Fruit fly (Drosophila melanogaster) whole organism, embryonic: ENCODE results near the gene vas.
A peak's percentile ranks its signal among the peaks of the same experiment; 100 is the strongest.

Source experiments
- Bgb ChIP-seq: fragments of 200-800 bp; sonication (Bioruptor generic); IDR thresholded peaks from 2 replicates; pipeline ENCODE4 v1.3.6; 2022; ENCODE audit warnings: missing biosample characterization, missing genetic modification characterization; ENCODE audit not compliant: partially characterized antibody
- BtbVII ChIP-seq: fragments of 200-800 bp; sonication (Bioruptor generic); optimal IDR thresholded peaks from 3 replicates; lab custom pipeline; 2017; ENCODE audit warnings: missing biosample characterization, mild to moderate bottlenecking, missing genetic modification characterization
- C15 ChIP-seq: fragments of 200-800 bp; sonication (Bioruptor generic); IDR thresholded peaks from 3 replicates; pipeline ENCODE4 v1.3.6; 2022; ENCODE audit warnings: missing biosample characterization, missing genetic modification characterization
- CG11247 ChIP-seq: fragments of 200-800 bp; sonication (Bioruptor generic); IDR thresholded peaks from 2 replicates; pipeline ENCODE4 v1.3.6; 2022; ENCODE audit warnings: missing biosample characterization, missing genetic modification characterization
- CG11456 ChIP-seq: fragments of 200-800 bp; sonication (Bioruptor generic); IDR thresholded peaks from 3 replicates; pipeline ENCODE4 v1.3.6; 2022; ENCODE audit warnings: missing biosample characterization, missing genetic modification characterization
- CG11504 ChIP-seq: fragments of 200-800 bp; sonication (Bioruptor generic); optimal IDR thresholded peaks from 3 replicates; lab custom pipeline; 2019; ENCODE audit warnings: missing biosample characterization, mild to moderate bottlenecking, missing genetic modification characterization, moderate library complexity
- CG1233 ChIP-seq: fragments of 200-800 bp; sonication (Bioruptor generic); optimal IDR thresholded peaks from 4 replicates; lab custom pipeline; 2018; ENCODE audit warnings: missing biosample characterization, mild to moderate bottlenecking, missing genetic modification characterization
- CG13775 ChIP-seq: fragments of 200-800 bp; sonication (Bioruptor generic); optimal IDR thresholded peaks from 3 replicates; lab custom pipeline; 2017; ENCODE audit warnings: missing biosample characterization, mild to moderate bottlenecking, missing genetic modification characterization
- CG14710 ChIP-seq: fragments of 200-800 bp; sonication (Bioruptor generic); optimal IDR thresholded peaks from 3 replicates; lab custom pipeline; 2019; ENCODE audit warnings: missing biosample characterization, mild to moderate bottlenecking, missing genetic modification characterization, moderate library complexity
- CG14965 ChIP-seq: fragments of 200-800 bp; sonication (Bioruptor generic); optimal IDR thresholded peaks from 2 replicates; lab custom pipeline; 2016; ENCODE audit warnings: missing biosample characterization, missing genetic modification characterization, borderline replicate concordance
- CG15514 ChIP-seq: fragments of 200-800 bp; sonication (Bioruptor generic); optimal IDR thresholded peaks from 3 replicates; lab custom pipeline; 2017; ENCODE audit warnings: missing biosample characterization, missing genetic modification characterization, mild to moderate bottlenecking, moderate library complexity, missing genetic modification reagents
- CG16813 ChIP-seq: fragments of 200-800 bp; sonication (Bioruptor generic); IDR thresholded peaks from 3 replicates; pipeline ENCODE4 v1.3.6; 2022; ENCODE audit warnings: missing biosample characterization, missing genetic modification characterization; ENCODE audit not compliant: partially characterized antibody
- CG17912 ChIP-seq: fragments of 200-800 bp; sonication (Bioruptor generic); optimal IDR thresholded peaks from 2 replicates; lab custom pipeline; 2018; ENCODE audit warnings: missing biosample characterization, mild to moderate bottlenecking, missing genetic modification characterization
- CG18599 ChIP-seq: fragments of 200-800 bp; sonication (Bioruptor generic); optimal IDR thresholded peaks from 3 replicates; lab custom pipeline; 2017; ENCODE audit warnings: missing biosample characterization, missing genetic modification characterization, mild to moderate bottlenecking, moderate library complexity, missing genetic modification reagents
- CG2712 ChIP-seq: fragments of 200-800 bp; optimal IDR thresholded peaks from 3 replicates; lab custom pipeline; 2019; ENCODE audit warnings: missing biosample characterization, mild to moderate bottlenecking, missing genetic modification characterization, moderate library complexity
- CG31224 ChIP-seq: fragments of 200-800 bp; sonication (Bioruptor generic); IDR thresholded peaks from 2 replicates; pipeline ENCODE4 v1.3.6; 2022; ENCODE audit warnings: missing biosample characterization, missing genetic modification characterization
- CG3838 ChIP-seq: fragments of 200-800 bp; sonication (Bioruptor generic); optimal IDR thresholded peaks from 3 replicates; lab custom pipeline; 2016; ENCODE audit warnings: missing biosample characterization, missing genetic modification characterization
- CG4424 ChIP-seq: fragments of 200-800 bp; sonication (Bioruptor generic); optimal IDR thresholded peaks from 3 replicates; lab custom pipeline; 2016; ENCODE audit warnings: missing biosample characterization, missing genetic modification characterization
- CG6654 ChIP-seq: fragments of 200-800 bp; sonication (Bioruptor generic); optimal IDR thresholded peaks from 2 replicates; lab custom pipeline; 2017; ENCODE audit warnings: missing biosample characterization, mild to moderate bottlenecking, missing genetic modification characterization
- CG9437 ChIP-seq: fragments of 200-800 bp; sonication (Bioruptor generic); optimal IDR thresholded peaks from 2 replicates; lab custom pipeline; 2018; ENCODE audit warnings: missing biosample characterization, mild to moderate bottlenecking, missing genetic modification characterization
- CG9876 ChIP-seq: fragments of 200-800 bp; sonication (Bioruptor generic); optimal IDR thresholded peaks from 2 replicates; lab custom pipeline; 2016; ENCODE audit warnings: missing biosample characterization, missing genetic modification characterization
- CG9932 ChIP-seq: fragments of 200-800 bp; sonication (Bioruptor generic); IDR thresholded peaks from 2 replicates; pipeline ENCODE4 v1.3.6; 2022; ENCODE audit warnings: missing biosample characterization, missing genetic modification characterization
- CTCF ChIP-seq: fragments of 200-800 bp; sonication (Bioruptor generic); optimal IDR thresholded peaks from 2 replicates; lab custom pipeline; 2017; ENCODE audit warnings: missing biosample characterization, mild to moderate bottlenecking, missing genetic modification characterization, moderate library complexity
- Doc2 ChIP-seq: fragments of 200-800 bp; sonication (Bioruptor generic); IDR thresholded peaks from 2 replicates; pipeline ENCODE4 v1.3.6; 2022; ENCODE audit warnings: missing biosample characterization, missing genetic modification characterization
- Dp ChIP-seq: fragments of 200-800 bp; sonication (Bioruptor generic); optimal IDR thresholded peaks from 2 replicates; lab custom pipeline; 2018; ENCODE audit warnings: missing biosample characterization, mild to moderate bottlenecking, missing genetic modification characterization, moderate library complexity
- Dref ChIP-seq: fragments of 200-800 bp; sonication (Bioruptor generic); IDR thresholded peaks from 2 replicates; pipeline ENCODE4 v1.3.6; 2022; ENCODE audit warnings: missing biosample characterization, missing genetic modification characterization
- Ets65A ChIP-seq: fragments of 200-800 bp; sonication (Bioruptor generic); peaks from one replicate; lab custom pipeline; 2016; ENCODE audit warnings: missing biosample characterization, missing genetic modification characterization
- Max ChIP-seq: fragments of 200-800 bp; sonication (Bioruptor generic); optimal IDR thresholded peaks from 2 replicates; lab custom pipeline; 2016; ENCODE audit warnings: missing biosample characterization, mild to moderate bottlenecking, missing genetic modification characterization
- Med ChIP-seq: fragments of 200-800 bp; sonication (Bioruptor generic); peaks from one replicate; lab custom pipeline; 2016; ENCODE audit warnings: missing biosample characterization, missing genetic modification characterization, mild to moderate bottlenecking, inconsistent platforms, moderate library complexity
- Poxn ChIP-seq: fragments of 200-800 bp; sonication (Bioruptor generic); IDR thresholded peaks from 2 replicates; pipeline ENCODE4 v1.3.6; 2022; ENCODE audit warnings: missing biosample characterization, missing genetic modification characterization
- Ssrp ChIP-seq: fragments of 200-800 bp; sonication (Bioruptor generic); optimal IDR thresholded peaks from 2 replicates; lab custom pipeline; 2018; ENCODE audit warnings: missing biosample characterization, mild to moderate bottlenecking, missing genetic modification characterization, moderate library complexity
- Xrp1 ChIP-seq: fragments of 200-800 bp; sonication (Bioruptor generic); IDR thresholded peaks from 2 replicates; pipeline ENCODE4 v1.3.6; 2022; ENCODE audit warnings: missing biosample characterization, missing genetic modification characterization
- cas ChIP-seq: fragments of 200-800 bp; sonication (Bioruptor generic); IDR thresholded peaks from 2 replicates; pipeline ENCODE4 v1.3.6; 2022; ENCODE audit warnings: missing biosample characterization, missing genetic modification characterization
- crc ChIP-seq: fragments of 200-800 bp; sonication (Bioruptor generic); optimal IDR thresholded peaks from 2 replicates; lab custom pipeline; 2016; ENCODE audit warnings: missing biosample characterization, missing genetic modification characterization
- dimm ChIP-seq: fragments of 200-800 bp; sonication (Bioruptor generic); IDR thresholded peaks from 2 replicates; pipeline ENCODE4 v1.3.6; 2022; ENCODE audit warnings: missing biosample characterization, missing genetic modification characterization
- ems ChIP-seq: fragments of 200-800 bp; sonication (Bioruptor generic); optimal IDR thresholded peaks from 3 replicates; lab custom pipeline; 2016; ENCODE audit warnings: missing biosample characterization, missing genetic modification characterization
- fd96Cb ChIP-seq: fragments of 200-800 bp; sonication (Bioruptor generic); optimal IDR thresholded peaks from 2 replicates; lab custom pipeline; 2018; ENCODE audit warnings: missing biosample characterization, mild to moderate bottlenecking, missing genetic modification characterization, moderate library complexity
- gt ChIP-seq: fragments of 200-800 bp; sonication (Bioruptor generic); IDR thresholded peaks from 2 replicates; pipeline ENCODE4 v1.3.6; 2022; ENCODE audit warnings: missing biosample characterization, missing genetic modification characterization
- ind ChIP-seq: fragments of 200-800 bp; sonication (Bioruptor generic); optimal IDR thresholded peaks from 3 replicates; lab custom pipeline; 2016; ENCODE audit warnings: missing biosample characterization, missing genetic modification characterization
- klu ChIP-seq: fragments of 200-800 bp; sonication (Bioruptor generic); IDR thresholded peaks from 2 replicates; pipeline ENCODE4 v1.3.6; 2022; ENCODE audit warnings: missing biosample characterization, missing genetic modification characterization
- luna ChIP-seq: fragments of 200-800 bp; sonication (Bioruptor generic); optimal IDR thresholded peaks from 2 replicates; lab custom pipeline; 2016; ENCODE audit warnings: missing biosample characterization, missing genetic modification characterization
- mirr ChIP-seq: fragments of 200-800 bp; sonication (Bioruptor generic); optimal IDR thresholded peaks from 3 replicates; lab custom pipeline; 2018; ENCODE audit warnings: missing biosample characterization, mild to moderate bottlenecking, missing genetic modification characterization
- mld ChIP-seq: fragments of 200-800 bp; sonication (Bioruptor generic); IDR thresholded peaks from 3 replicates; pipeline ENCODE4 v1.3.6; 2022; ENCODE audit warnings: missing biosample characterization, missing genetic modification characterization; ENCODE audit not compliant: partially characterized antibody
- peb ChIP-seq: fragments of 200-800 bp; sonication (Bioruptor generic); IDR thresholded peaks from 2 replicates; pipeline ENCODE4 v1.3.6; 2022; ENCODE audit warnings: missing biosample characterization, missing genetic modification characterization
- pfk ChIP-seq: fragments of 200-800 bp; sonication (Bioruptor generic); optimal IDR thresholded peaks from 2 replicates; lab custom pipeline; 2018; ENCODE audit warnings: missing biosample characterization, mild to moderate bottlenecking, missing genetic modification characterization, moderate library complexity
- phol ChIP-seq: fragments of 200-800 bp; sonication (Bioruptor generic); optimal IDR thresholded peaks from 3 replicates; lab custom pipeline; 2018; ENCODE audit warnings: missing biosample characterization, mild to moderate bottlenecking, missing genetic modification characterization, moderate library complexity
- sna ChIP-seq: fragments of 200-800 bp; sonication (Bioruptor generic); IDR thresholded peaks from 2 replicates; pipeline ENCODE4 v1.3.6; 2022; ENCODE audit warnings: missing biosample characterization, missing genetic modification characterization; ENCODE audit not compliant: partially characterized antibody
- stwl ChIP-seq: fragments of 200-800 bp; sonication (Bioruptor generic); optimal IDR thresholded peaks from 3 replicates; lab custom pipeline; 2018; ENCODE audit warnings: missing biosample characterization, mild to moderate bottlenecking, missing genetic modification characterization, moderate library complexity
- sug ChIP-seq: fragments of 200-800 bp; optimal IDR thresholded peaks from 2 replicates; lab custom pipeline; 2019; ENCODE audit warnings: missing biosample characterization, mild to moderate bottlenecking, missing genetic modification characterization, moderate library complexity
- tgo ChIP-seq: fragments of 200-800 bp; sonication (Bioruptor generic); IDR thresholded peaks from 3 replicates; pipeline ENCODE4 v1.3.6; 2022; ENCODE audit warnings: missing biosample characterization, missing genetic modification characterization
- wek ChIP-seq: fragments of 200-800 bp; sonication (Bioruptor generic); optimal IDR thresholded peaks from 3 replicates; lab custom pipeline; 2018; ENCODE audit warnings: missing biosample characterization, mild to moderate bottlenecking, missing genetic modification characterization, moderate library complexity
- zf30C ChIP-seq: fragments of 200-800 bp; sonication (Bioruptor generic); optimal IDR thresholded peaks from 3 replicates; lab custom pipeline; 2018; ENCODE audit warnings: missing biosample characterization, mild to moderate bottlenecking, missing genetic modification characterization

Gene vas

DNA sequence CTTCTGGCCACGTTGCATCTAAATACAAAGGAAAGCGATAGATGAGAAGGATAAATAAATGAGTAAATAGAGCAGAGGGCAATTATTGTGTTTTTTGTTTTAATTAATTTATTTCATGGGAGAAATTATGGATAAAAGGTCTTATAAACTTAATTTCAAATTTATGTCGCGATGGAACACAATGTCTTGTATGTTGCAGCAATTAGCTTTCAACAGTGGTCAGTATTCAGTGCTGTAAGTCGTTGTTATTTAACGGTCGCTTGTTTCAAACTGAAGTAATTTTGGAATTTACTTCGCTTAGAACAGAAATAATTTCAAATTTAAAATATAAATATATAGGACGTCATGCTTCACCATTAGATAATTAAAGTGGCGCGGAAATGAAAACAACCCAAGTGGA is 56.5 kb downstream of the vas start (continued):
- no peak; the same call in 1 of the 2 replicates for TF ChIP-seq sna (GFP tag; lab: Robert Waterston, UW)
- no peak for TF ChIP-seq klu (GFP tag; lab: Robert Waterston, UW)
- no peak for TF ChIP-seq BtbVII (GFP tag; lab: Kevin White, UChicago)
- TF ChIP-seq CG9932 (GFP tag; lab: Robert Waterston, UW) = 0 out of 2 replicates have a peak, but pooled peaks have one; percentile 5
- no peak for TF ChIP-seq fd96Cb (tag; lab: Kevin White, UChicago)
- peak; percentile 11 for TF ChIP-seq CG15514 (GFP tag; lab: Kevin White, UChicago)
- TF ChIP-seq C15 (GFP tag; lab: Robert Waterston, UW) = no peak
- peak; percentile 47 for TF ChIP-seq CTCF (GFP tag; lab: Kevin White, UChicago)
- peak; percentile 98 for TF ChIP-seq stwl (tag; lab: Kevin White, UChicago)
- TF ChIP-seq CG18599 (GFP tag; lab: Kevin White, UChicago) = no peak
- TF ChIP-seq Med (GFP tag; lab: Kevin White, UChicago) = peak; percentile 88
- TF ChIP-seq CG2712 (tag; lab: Kevin White, UChicago) = peak; percentile 16
- no peak for TF ChIP-seq gt (GFP tag; lab: Robert Waterston, UW)
- TF ChIP-seq ems = no peak
- no peak for TF ChIP-seq CG17912 (GFP tag; lab: Kevin White, UChicago)
- TF ChIP-seq sug (tag; lab: Kevin White, UChicago) = no peak
- TF ChIP-seq dimm (GFP tag; lab: Robert Waterston, UW) = no peak
- TF ChIP-seq zf30C (GFP tag; lab: Kevin White, UChicago) = no peak
- no peak for TF ChIP-seq CG9876 (GFP tag; lab: Kevin White, UChicago)
- no peak for TF ChIP-seq CG11456 (GFP tag; lab: Robert Waterston, UW)
- TF ChIP-seq tgo (GFP tag; lab: Robert Waterston, UW) = no peak
- TF ChIP-seq CG31224 (GFP tag; lab: Robert Waterston, UW) = no peak
- no peak for TF ChIP-seq cas (GFP tag; lab: Robert Waterston, UW)
- TF ChIP-seq ind (GFP tag; lab: Kevin White, UChicago) = no peak
- no peak for TF ChIP-seq CG14965 (GFP tag; lab: Kevin White, UChicago)
- no peak for TF ChIP-seq CG6654 (GFP tag; lab: Kevin White, UChicago)
- peak; percentile 11 for TF ChIP-seq phol (tag; lab: Kevin White, UChicago)
- no peak for TF ChIP-seq CG11504 (tag; lab: Kevin White, UChicago)
- TF ChIP-seq peb (GFP tag; lab: Robert Waterston, UW) = no peak
- no peak for TF ChIP-seq pfk
- no peak for TF ChIP-seq mld (GFP tag; lab: Robert Waterston, UW)
- no peak for TF ChIP-seq CG9437 (GFP tag; lab: Kevin White, UChicago)
- no peak for TF ChIP-seq CG16813 (GFP tag; lab: Robert Waterston, UW)
- peak; percentile 82 for TF ChIP-seq Ets65A
- TF ChIP-seq mirr (GFP tag; lab: Kevin White, UChicago) = no peak
- peak; percentile 36; the same call in 1 of the 2 replicates for TF ChIP-seq Bgb (GFP tag; lab: Robert Waterston, UW)
- TF ChIP-seq Max (GFP tag; lab: Kevin White, UChicago) = peak; percentile 3
- TF ChIP-seq CG14710 (tag; lab: Kevin White, UChicago) = peak; percentile 14
- TF ChIP-seq crc (GFP tag; lab: Kevin White, UChicago) = no peak
- no peak for TF ChIP-seq Poxn (GFP tag; lab: Robert Waterston, UW)
- no peak for TF ChIP-seq CG1233
- TF ChIP-seq wek (GFP tag; lab: Kevin White, UChicago) = no peak
- TF ChIP-seq Dref (GFP tag; lab: Robert Waterston, UW) = 0 out of 2 replicates have a peak, but pooled peaks have one; percentile 7
- TF ChIP-seq luna (GFP tag; lab: Kevin White, UChicago) = no peak
- TF ChIP-seq CG4424 (GFP tag; lab: Kevin White, UChicago) = peak; percentile 9
- no peak for TF ChIP-seq CG13775 (GFP tag; lab: Kevin White, UChicago)
- no peak for TF ChIP-seq Ssrp
- TF ChIP-seq Dp (GFP tag; lab: Kevin White, UChicago) = peak; percentile 49
- no peak for TF ChIP-seq Doc2 (GFP tag; lab: Robert Waterston, UW)
- TF ChIP-seq CG11247 = no peak
- 0 out of 2 replicates have a peak, but pooled peaks have one; percentile 8 for TF ChIP-seq Xrp1
- no peak for TF ChIP-seq CG3838
